Fruit fly (Drosophila melanogaster) S2 (cell line): ENCODE measurements around the gene Wdr82.
A peak's percentile ranks its signal among the peaks of the same experiment; 100 is the strongest.

Source experiments
- CG8478 ChIP-seq: fragments of >200 bp; optimal IDR thresholded peaks from 2 replicates; lab custom pipeline; 2018
- CTCF ChIP-seq, 2 experiments: fragments of >200 bp; optimal IDR thresholded peaks; 2 replicates each; lab custom pipeline; 2018

The Wdr82 gene

DNA sequence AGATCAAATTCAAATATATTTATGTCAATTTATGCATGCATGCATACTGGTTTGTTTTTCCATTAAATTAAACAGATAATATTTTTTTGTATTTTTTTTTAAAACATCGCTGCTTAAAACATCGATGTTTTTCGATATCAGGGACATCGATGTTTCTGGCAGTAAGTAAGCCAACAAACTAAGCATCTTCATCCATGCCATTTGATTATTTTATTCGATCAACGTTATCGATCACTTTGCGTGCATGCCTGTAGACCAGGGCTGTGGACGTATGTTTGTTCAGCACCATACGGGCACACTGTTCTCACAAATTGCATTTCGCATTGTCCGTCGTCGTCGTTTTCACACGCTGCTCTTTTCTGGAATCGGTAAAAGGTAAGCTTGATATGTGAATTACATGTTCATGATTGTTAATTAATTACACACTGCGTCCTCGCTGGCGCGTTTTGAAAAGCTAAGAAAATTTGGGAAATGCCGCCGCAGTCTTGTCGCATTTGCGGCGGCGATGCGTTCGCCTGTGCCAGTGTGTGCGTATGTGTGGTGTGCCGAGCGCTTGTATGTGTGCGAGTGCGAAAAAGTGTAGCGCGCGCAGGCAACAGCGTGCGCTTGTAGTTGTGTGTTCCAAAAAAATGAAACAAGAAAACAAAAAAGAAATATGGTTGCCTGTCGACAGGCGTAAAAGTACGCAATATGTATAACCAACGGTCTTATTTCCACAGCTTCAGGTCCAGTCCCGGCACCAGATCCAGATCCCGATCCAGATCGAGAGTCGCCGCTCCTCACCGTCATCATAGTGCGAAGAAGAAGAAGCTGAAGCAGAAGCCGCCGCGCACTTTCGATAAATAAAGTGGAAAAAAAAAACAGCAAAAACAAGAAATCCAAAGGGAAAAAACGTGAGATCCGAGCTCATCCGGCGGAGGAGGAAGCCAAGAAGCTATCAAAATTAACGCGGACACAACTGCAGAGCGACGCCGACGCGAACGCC, 29.3 kb downstream of the Wdr82 start, which contains the start of gene emb:
TSS of gene emb (plus strand) at position 288 of the 985 bp plus-strand sequence.
- TF ChIP-seq CTCF (optimal IDR thresholded peaks at IDR 0.05; lab: Kevin White, UChicago) (peak; percentile 8 to 46), CG8478 (lab: Kevin White, UChicago) (no peak)

DNA sequence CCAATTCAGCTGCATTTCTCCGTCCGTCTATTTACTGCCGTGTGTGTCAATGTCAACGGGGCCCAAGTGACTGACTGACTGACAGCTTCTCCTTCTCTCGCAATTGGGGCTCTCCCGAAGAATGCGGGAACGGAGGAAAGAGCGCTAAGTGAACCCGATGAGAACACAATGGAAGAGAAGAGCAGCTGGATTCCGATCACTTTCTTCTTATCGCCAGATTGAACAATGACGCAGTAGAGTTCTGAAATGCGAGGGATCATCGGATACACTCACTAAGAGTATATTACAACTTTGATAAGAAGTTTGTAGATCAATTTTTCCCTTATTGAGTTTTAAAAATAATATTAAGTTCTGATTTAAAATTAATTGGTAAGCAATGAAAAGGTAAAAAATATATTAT, 37.3 kb downstream of the Wdr82 start, which contains the start of gene Naglu:
TSS of gene Naglu (minus strand) at position 339 of the 400 bp plus-strand sequence.
- TF ChIP-seq CTCF (optimal IDR thresholded peaks at IDR 0.05; lab: Kevin White, UChicago) (no peak), CG8478 (lab: Kevin White, UChicago) (no peak)

DNA sequence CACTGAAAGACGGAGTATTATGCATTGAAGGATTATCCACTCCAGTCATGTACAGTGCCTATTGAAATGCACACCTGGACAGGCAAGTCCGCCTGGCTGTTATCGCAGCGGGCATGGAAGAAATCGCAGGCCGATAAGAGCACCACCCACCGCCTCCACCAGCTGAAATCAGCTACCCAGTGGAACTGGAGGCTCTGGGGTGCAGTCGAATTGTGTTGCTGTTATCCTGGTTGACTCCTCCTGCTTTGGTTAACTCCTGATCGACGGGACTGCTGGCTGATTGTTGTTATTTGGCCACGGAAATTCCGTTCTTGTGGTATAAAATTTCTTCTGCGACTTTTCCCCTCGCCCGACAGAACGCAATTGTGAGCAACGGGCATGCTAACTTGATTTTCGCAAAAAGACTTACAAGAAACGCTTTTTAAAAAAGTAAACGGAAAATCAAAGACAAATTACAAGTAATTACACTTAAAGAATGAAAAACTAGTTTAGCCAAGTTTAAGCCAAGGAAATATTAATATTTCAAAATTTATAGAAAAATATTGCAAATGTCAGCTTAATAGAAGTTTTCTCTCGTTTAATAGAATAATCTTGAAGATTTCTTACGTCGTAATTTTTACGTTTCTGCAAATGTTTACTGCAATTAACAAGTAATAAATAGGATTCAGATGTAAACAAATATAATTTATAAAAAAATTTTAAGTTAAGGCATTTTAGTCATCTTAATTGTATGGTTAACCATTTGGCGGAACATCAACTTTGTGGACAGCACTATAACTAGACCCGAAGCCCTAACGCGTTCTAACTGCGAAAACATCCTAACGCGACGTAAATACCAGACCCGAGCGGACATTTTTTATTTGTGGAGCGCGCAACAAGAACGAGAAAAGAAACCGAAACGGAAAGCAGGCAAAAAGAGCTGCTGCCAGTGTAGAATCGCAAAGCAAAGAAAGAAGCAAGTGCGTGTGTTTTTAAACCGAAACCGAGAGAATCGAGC, 40.9 kb downstream of the Wdr82 start, which contains the start of the genes CG13398 and Akap200:
TSS of gene CG13398 (minus strand) at position 370 of the 997 bp plus-strand sequence.
TSS of gene Akap200 (plus strand) at position 804 of the 997 bp plus-strand sequence.
- TF ChIP-seq CTCF (optimal IDR thresholded peaks at IDR 0.05; lab: Kevin White, UChicago) (no peak), CG8478 (lab: Kevin White, UChicago) (no peak)

DNA sequence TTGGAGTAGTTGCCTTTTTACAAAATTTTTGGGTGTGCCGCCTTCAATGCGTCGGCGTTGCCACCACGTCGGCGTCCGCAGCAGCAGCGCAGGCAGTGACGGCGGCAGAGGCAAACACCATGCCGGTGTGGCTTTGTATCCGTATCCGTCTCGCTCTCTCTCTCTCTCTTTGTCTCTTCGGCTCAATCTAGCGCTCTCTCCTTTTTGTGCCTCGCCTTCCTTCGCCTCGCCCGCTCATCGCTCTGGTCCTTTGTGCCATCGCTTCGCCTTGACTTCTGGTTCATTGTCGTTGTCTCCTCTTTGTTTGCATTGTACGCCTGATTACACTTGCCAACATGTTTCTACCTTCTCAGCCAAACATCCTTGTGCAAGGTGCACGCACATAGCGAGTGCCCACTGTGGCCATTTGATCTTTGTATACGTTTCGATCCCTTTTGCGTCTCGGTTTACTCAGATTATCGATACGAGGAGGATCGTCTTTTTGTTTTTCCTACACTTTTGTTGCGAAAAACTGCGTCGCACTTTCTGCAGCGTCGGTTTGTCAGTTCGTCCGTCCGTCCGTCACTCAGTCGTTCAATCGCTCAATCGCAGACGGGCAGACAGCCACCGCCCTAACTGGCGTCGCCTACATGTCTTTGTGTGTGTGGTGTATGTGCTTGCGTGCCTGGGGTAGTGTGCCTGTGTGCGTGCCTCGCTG, 42.2 kb downstream of the Wdr82 start:
- TF ChIP-seq CTCF (optimal IDR thresholded peaks at IDR 0.05; lab: Kevin White, UChicago) (no peak), CG8478 (lab: Kevin White, UChicago) (no peak)

DNA sequence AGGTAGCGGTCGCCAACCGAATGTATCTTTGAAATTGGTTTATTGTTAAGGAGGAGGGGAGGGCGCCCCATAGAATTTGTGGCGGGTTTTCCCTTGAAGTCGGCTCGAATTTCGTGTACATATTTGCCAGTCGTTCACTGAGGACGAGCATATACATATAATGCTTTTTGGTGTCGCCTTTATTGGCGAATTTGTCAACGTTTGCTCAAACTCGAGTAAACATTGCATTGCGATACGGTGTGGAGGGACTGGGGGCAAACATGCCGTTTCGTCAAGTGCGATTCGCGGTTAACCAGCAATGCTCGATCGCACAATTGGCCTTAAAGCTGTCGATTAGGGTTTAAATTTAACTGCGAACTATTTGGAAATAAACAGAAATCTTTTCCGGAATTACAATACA, 43.3 kb downstream of the Wdr82 start:
- TF ChIP-seq CTCF (optimal IDR thresholded peaks at IDR 0.05; lab: Kevin White, UChicago) = no peak
- no peak for TF ChIP-seq CG8478 (lab: Kevin White, UChicago)

DNA sequence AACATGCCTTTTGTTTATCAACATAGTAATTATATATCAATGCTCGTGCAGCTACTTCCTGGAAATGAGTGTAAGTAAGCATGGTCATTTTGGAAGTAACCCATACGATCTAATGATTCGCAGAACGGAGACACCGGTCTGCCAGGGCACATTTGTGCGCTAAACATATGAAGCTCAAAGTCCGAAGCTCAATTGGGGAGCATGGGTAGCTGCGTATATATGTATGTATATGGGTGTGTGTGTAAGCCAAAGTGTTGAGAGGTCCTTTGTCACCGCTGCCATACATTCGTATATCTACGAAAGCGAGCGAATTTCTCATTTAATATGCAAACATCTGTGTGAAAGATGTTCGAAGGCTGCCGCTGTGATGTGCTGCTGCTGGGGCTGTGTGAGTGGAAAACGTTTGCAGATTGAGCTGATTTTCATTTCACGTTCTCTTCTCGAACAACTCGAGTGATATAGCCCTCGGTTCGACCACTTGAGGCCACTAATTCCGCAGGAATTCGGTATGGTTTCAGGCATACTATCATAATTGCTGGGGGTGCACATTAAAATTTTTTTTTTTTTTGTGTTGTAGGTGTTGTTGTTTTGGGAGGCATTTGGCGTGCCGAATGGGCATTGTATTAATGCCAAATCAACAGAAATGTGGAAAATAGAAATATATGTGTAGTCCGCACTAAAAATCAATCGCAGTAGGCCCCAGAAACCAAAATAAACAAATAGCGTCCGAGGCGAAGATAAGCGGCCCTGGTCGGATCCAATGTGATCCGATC, 44.0 kb downstream of the Wdr82 start:
- TF ChIP-seq CTCF (optimal IDR thresholded peaks at IDR 0.05; lab: Kevin White, UChicago) (no peak), CG8478 (lab: Kevin White, UChicago) (peak; percentile 23)

DNA sequence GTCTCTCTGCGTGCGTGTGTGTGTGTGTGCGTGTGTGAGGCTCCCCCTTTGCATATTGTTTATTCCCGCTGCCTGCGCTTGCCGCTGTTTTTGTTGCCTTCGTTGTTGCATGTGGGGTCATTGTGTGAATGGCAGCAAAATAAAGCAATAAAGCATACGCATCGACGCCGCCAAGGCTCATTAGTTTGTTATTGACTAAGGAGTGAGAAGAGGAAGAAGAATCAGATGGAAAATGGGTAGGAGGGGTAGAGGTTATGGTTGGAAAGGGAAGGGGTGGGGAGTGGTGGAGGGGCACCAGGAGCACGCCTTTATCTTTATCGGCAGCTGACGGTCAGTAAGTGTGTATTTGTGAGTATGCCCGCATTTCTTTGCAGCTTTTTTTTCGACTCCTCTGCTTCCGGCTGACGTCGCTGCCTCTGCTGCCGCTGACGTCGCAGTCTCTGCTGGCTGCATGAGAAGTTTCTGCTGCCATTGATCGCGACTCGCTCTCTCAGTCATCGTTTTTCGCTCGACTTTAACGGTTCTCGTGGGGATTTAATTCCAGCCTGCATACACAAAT, 45.2 kb downstream of the Wdr82 start:
- TF ChIP-seq CG8478 (lab: Kevin White, UChicago) = no peak
- no peak for TF ChIP-seq CTCF (optimal IDR thresholded peaks at IDR 0.05; lab: Kevin White, UChicago)

DNA sequence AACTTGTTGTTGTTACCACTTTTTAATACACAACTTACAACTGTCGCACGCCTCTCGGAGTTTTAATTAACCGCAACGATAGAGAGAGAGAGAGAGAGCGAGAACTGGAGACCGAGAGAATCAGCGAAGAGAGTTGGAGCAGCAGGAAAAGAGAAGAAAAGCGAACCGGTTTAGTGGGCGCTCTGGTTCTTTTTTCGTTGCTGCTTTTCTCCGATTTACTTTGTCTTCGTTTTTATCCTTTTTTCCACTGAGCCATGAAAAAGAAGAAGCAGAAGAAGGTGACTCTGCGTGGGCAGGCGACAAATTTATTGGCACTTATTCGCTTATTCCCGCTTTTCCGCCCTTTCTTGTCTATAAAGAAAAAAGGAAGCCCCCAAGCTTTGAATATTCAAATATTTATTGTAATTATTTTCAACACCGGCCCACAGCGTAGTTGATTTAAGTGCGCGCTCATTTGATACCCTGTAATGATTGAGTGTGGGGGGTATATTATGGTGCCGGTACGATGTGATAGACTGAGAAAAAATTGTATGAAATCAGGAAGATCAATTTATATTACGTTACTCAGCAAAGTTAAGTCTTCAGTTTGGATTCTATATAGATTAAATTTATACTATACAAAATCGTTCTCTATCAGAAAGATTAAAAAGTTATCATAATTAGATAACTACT, 46.1 kb downstream of the Wdr82 start:
- TF ChIP-seq CTCF (optimal IDR thresholded peaks at IDR 0.05; lab: Kevin White, UChicago) (no peak), CG8478 (lab: Kevin White, UChicago) (no peak)

DNA sequence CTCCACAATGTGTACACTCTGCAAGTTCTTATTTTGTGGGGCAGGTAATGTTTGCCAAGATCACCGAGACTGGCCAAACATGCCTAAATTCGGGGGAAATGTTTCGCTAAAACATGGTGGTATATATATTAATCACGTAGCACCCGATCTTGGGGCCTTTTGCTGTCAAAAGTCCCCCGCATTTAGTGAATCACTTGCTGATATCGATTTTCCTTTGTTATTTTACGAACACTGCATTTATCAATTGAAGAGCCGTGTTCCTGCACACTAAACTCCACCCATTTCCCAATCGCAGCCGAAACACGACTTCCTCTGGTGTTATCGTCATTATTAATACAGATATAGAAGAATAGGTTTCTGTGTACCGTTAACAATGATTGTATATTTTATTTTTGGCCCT, 47.5 kb downstream of the Wdr82 start:
- TF ChIP-seq CTCF (optimal IDR thresholded peaks at IDR 0.05; lab: Kevin White, UChicago) = no peak
- no peak for TF ChIP-seq CG8478 (lab: Kevin White, UChicago)

DNA sequence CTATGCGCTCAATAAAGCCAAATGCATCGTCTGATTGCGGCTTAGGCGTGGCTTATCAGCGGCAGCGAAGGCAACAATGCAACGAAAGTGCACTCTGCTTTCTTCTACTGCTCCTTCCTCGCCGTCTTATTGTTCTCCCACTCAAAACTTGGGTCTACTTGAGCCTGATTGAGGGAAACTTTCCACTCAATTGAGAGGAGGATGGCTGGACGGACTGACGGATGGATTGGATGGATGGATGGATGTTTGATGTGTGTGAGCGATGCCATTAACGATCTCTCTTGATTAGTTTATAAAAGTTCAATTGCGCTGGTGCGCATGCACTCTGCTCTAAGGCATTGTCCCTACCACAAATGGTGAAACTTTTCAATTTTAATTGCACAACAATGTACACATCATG, 48.8 kb downstream of the Wdr82 start:
- TF ChIP-seq CTCF (optimal IDR thresholded peaks at IDR 0.05; lab: Kevin White, UChicago) (no peak), CG8478 (lab: Kevin White, UChicago) (no peak)

DNA sequence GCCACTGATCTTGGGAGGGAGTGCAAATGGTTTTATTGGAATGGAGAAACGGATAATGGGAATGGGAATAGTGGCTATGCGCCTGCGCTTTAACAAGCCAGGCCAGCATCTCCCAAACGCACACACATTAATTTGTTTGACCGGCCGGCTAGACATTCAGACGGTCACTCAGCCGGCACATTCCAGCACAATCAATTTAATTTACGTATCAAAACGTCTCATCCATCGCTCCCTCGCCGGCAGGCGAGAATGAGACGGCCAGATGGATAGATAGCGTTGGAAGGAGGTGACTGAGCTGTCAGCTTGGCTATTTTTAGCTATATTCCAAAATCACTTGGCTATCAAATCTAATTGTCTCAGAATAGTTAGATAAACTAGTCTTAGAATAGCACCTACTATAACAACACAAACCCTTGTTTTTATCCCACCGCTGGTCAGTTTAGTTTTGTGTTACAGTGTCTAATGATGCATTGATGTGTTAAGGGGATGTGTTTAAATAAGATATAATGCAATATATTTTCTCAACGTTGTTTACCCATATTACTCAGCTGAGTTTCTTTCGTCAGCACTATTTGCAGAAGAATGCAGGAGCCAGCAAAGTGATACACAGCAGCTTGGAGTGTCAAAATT, 49.3 kb downstream of the Wdr82 start:
- TF ChIP-seq CG8478 (lab: Kevin White, UChicago) (no peak), CTCF (optimal IDR thresholded peaks at IDR 0.05; lab: Kevin White, UChicago) (no peak)

DNA sequence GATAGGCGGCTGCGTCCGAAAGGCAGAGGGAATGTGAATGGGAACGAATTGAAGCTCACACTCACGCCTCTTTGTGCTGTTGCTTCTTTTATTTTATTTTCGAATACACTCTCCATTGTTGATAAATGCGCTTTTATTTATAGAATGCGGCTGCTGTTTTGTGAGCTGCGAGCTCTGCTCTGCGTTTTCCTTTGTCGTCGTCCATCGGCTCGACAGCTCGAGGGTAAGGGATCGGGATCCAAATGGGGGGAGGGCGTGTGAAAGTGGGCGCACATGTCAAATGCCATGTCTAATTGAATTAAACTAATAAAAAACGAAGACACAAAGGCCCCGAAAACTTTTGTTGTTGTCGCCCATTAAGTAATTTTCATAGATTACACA, 49.8 kb downstream of the Wdr82 start:
- TF ChIP-seq CG8478 (lab: Kevin White, UChicago) = no peak
- TF ChIP-seq CTCF (optimal IDR thresholded peaks at IDR 0.05; lab: Kevin White, UChicago) = no peak
